Worm (Caenorhabditis elegans): ENCODE results near the gene M02D8.5.

The M02D8.5 gene

DNA sequence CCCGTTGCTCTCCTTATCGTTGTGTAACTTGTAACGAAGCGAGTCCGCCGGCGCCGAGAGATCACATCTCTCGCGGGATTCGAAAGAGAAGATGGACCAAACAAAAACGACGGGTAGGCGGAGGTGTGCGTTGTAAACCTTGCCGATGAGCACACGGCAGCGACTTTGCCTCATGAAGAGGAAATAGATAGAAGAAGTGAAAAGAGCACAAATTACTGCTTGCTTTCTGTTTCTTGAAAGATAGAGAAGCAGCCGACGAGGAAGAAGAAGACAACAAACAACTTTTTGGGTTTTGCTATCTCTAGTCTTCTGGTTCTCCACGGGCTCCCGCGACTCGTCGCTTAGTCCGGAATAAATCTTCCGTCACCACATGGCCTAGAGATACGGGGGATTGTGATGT is 37.6 kb downstream of the M02D8.5 start:
- TF ChIP-seq snpc-4 (tag; optimal IDR thresholded peaks at IDR 0.05) (peak; percentile 26), lsy-12 (tag; optimal IDR thresholded peaks at IDR 0.05) (no peak), fkh-2 (tag; optimal IDR thresholded peaks at IDR 0.05) (peak; percentile 30), hmg-11 (tag; optimal IDR thresholded peaks at IDR 0.05) (no peak), ceh-28 (tag; optimal IDR thresholded peaks at IDR 0.05) (no peak), unc-39 (tag; optimal IDR thresholded peaks at IDR 0.05) (no peak), nfya-1 (tag; optimal IDR thresholded peaks at IDR 0.05; ENCODE audit: insufficient read depth) (peak; percentile 49), nhr-11 (tag; optimal IDR thresholded peaks at IDR 0.05) (peak; percentile 56), pha-4 (tag; optimal IDR thresholded peaks at IDR 0.05) (no peak), egl-27 (tag; optimal IDR thresholded peaks at IDR 0.05) (no peak)

- TF ChIP-seq snpc-4 (tag; optimal IDR thresholded peaks at IDR 0.05) (no peak), ztf-11 (tag; optimal IDR thresholded peaks at IDR 0.05) (no peak), lsy-12 (tag; optimal IDR thresholded peaks at IDR 0.05) (no peak), R02D3.7 (tag; optimal IDR thresholded peaks at IDR 0.05) (no peak), ZK546.5 (tag; optimal IDR thresholded peaks at IDR 0.05) (no peak), nhr-25 (tag; optimal IDR thresholded peaks at IDR 0.05) (no peak), aly-2 (tag; optimal IDR thresholded peaks at IDR 0.05) (no peak), nhr-12 (tag; optimal IDR thresholded peaks at IDR 0.05) (no peak), elt-2 (tag; optimal IDR thresholded peaks at IDR 0.05) (no peak), lin-15B (tag; optimal IDR thresholded peaks at IDR 0.05) (no peak), nfya-1 (tag; optimal IDR thresholded peaks at IDR 0.05; ENCODE audit: insufficient read depth) (no peak), ceh-16 (tag; optimal IDR thresholded peaks at IDR 0.05) (no peak), fos-1 (tag; optimal IDR thresholded peaks at IDR 0.05) (no peak), fkh-2 (tag; optimal IDR thresholded peaks at IDR 0.05) (no peak), nhr-237 (tag; optimal IDR thresholded peaks at IDR 0.05) (no peak), hmg-11 (tag; optimal IDR thresholded peaks at IDR 0.05) (no peak), nhr-76 (tag; optimal IDR thresholded peaks at IDR 0.05) (no peak), mdl-1 (tag; optimal IDR thresholded peaks at IDR 0.05) (no peak), ceh-82 (tag; optimal IDR thresholded peaks at IDR 0.05) (no peak)
These were observed 38.2 kb downstream of the M02D8.5 start, which contains the start of gene tnt-2 for ce11 chrX:8723127-8723600. Gene tnt-2 (minus strand): TSS chrX:8723550.

ce11 chrX:8721273-8721672 is 40.1 kb downstream of the M02D8.5 start:
- TF ChIP-seq fkh-10 (GFP tag; optimal IDR thresholded peaks at IDR 0.05) (no peak), pha-4 (tag; optimal IDR thresholded peaks at IDR 0.05) (peak; percentile 91)

ce11 chrX:8720658-8721057 is 40.7 kb downstream of the M02D8.5 start, which contains the start of gene F53A9.9:
Gene F53A9.9 (minus strand): TSS chrX:8720758.
- TF ChIP-seq aly-2 (tag; optimal IDR thresholded peaks at IDR 0.05), result no peak

- TF ChIP-seq pqm-1 (tag; optimal IDR thresholded peaks at IDR 0.05), result peak; percentile 13
- TF ChIP-seq pha-4 (tag; optimal IDR thresholded peaks at IDR 0.05), result peak; percentile 67
- TF ChIP-seq elt-2 (tag; optimal IDR thresholded peaks at IDR 0.05), result peak; percentile 78
- no peak for TF ChIP-seq R02D3.7 (tag; optimal IDR thresholded peaks at IDR 0.05)
- TF ChIP-seq aly-2 (tag; optimal IDR thresholded peaks at IDR 0.05), result no peak
These were observed 41.5 kb downstream of the M02D8.5 start for ce11 chrX:8719888-8720287.

ce11 chrX:8718856-8719255 is 42.5 kb downstream of the M02D8.5 start, which contains the start of gene F53A9.8:
Gene F53A9.8 (minus strand): TSS chrX:8718904.
- no peak for TF ChIP-seq egl-27 (tag; optimal IDR thresholded peaks at IDR 0.05)
- peak; percentile 71 for TF ChIP-seq pha-4 (tag; optimal IDR thresholded peaks at IDR 0.05)
- TF ChIP-seq nhr-237 (tag; optimal IDR thresholded peaks at IDR 0.05), result no peak
- no peak for TF ChIP-seq nhr-25 (tag; optimal IDR thresholded peaks at IDR 0.05)
- no peak for TF ChIP-seq hmg-11 (tag; optimal IDR thresholded peaks at IDR 0.05)
- TF ChIP-seq pqm-1 (tag; optimal IDR thresholded peaks at IDR 0.05), result peak; percentile 61
- TF ChIP-seq elt-2 (tag; optimal IDR thresholded peaks at IDR 0.05), result peak; percentile 75
- TF ChIP-seq R02D3.7 (tag; optimal IDR thresholded peaks at IDR 0.05), result no peak
- no peak for TF ChIP-seq zag-1 (tag; optimal IDR thresholded peaks at IDR 0.05)

ce11 chrX:8718153-8718552 is 43.2 kb downstream of the M02D8.5 start:
- TF ChIP-seq skn-1 (tag; optimal IDR thresholded peaks at IDR 0.05), result no peak
- TF ChIP-seq ceh-82 (tag; optimal IDR thresholded peaks at IDR 0.05), result no peak
- TF ChIP-seq pha-4 (tag; optimal IDR thresholded peaks at IDR 0.05), result peak; percentile 40

Measured in whole organism, L3 larva.